Worm (Caenorhabditis elegans) whole organism, late embryonic: Measurements from ENCODE around the gene gldi-2.

ENCODE experiments used
- C38D4.7 ChIP-seq: fragments of 200-800 bp; sonication (Bioruptor generic); optimal IDR thresholded peaks from 2 replicates; lab custom pipeline; 2018; ENCODE audit warnings: mild to moderate bottlenecking, missing genetic modification characterization, moderate library complexity, missing compliant biosample characterization
- K09A11.1 ChIP-seq: sonication (generic microtip); optimal IDR thresholded peaks from 2 replicates; lab custom pipeline; 2017; ENCODE audit warnings: antibody characterized with exemption, mild to moderate bottlenecking, missing genetic modification characterization, missing compliant biosample characterization; ENCODE audit not compliant: insufficient read depth
- ahr-1 ChIP-seq: sonication (generic microtip); optimal IDR thresholded peaks from 2 replicates; lab custom pipeline; 2016; ENCODE audit warnings: missing genetic modification characterization, missing compliant biosample characterization
- ama-1 ChIP-seq: fragments of 150-350 bp; optimal IDR thresholded peaks from 2 replicates; lab custom pipeline; 2014
- ceh-14 ChIP-seq: sonication (generic microtip); optimal IDR thresholded peaks from 2 replicates; lab custom pipeline; 2016; ENCODE audit warnings: missing genotype, missing genetic modification characterization, missing compliant biosample characterization
- ceh-19 ChIP-seq: fragments of 200-800 bp; sonication (Bioruptor generic); optimal IDR thresholded peaks from 2 replicates; lab custom pipeline; 2018; ENCODE audit warnings: mild to moderate bottlenecking, missing genetic modification characterization, missing compliant biosample characterization
- ceh-2 ChIP-seq: sonication (generic microtip); optimal IDR thresholded peaks from 2 replicates; lab custom pipeline; 2016; ENCODE audit warnings: missing genotype, missing genetic modification characterization, missing compliant biosample characterization
- ceh-22 ChIP-seq: sonication (generic microtip); optimal IDR thresholded peaks from 2 replicates; lab custom pipeline; 2017; ENCODE audit warnings: missing biosample characterization, missing genetic modification characterization
- ceh-30 ChIP-seq: fragments of 150-350 bp; optimal IDR thresholded peaks from 2 replicates; lab custom pipeline; 2014; ENCODE audit warnings: missing biosample characterization, missing genetic modification characterization
- ceh-31 ChIP-seq: sonication (generic microtip); optimal IDR thresholded peaks from 2 replicates; lab custom pipeline; 2016; ENCODE audit warnings: missing genetic modification characterization, missing compliant biosample characterization
- ceh-34 ChIP-seq: sonication (generic microtip); optimal IDR thresholded peaks from 2 replicates; lab custom pipeline; 2016; ENCODE audit warnings: mild to moderate bottlenecking, missing genetic modification characterization, missing compliant biosample characterization
- ceh-6 ChIP-seq: fragments of 200-800 bp; sonication (Bioruptor generic); optimal IDR thresholded peaks from 2 replicates; lab custom pipeline; 2018; ENCODE audit warnings: mild to moderate bottlenecking, missing genetic modification characterization, missing compliant biosample characterization
- ceh-9 ChIP-seq: sonication (generic microtip); optimal IDR thresholded peaks from 2 replicates; lab custom pipeline; 2016; ENCODE audit warnings: mild to moderate bottlenecking, missing genetic modification characterization, inconsistent platforms, missing compliant biosample characterization
- dve-1 ChIP-seq: sonication (generic microtip); optimal IDR thresholded peaks from 2 replicates; lab custom pipeline; 2017; ENCODE audit warnings: antibody characterized with exemption, mild to moderate bottlenecking, missing genetic modification characterization, missing compliant biosample characterization
- elt-2 ChIP-seq: sonication (generic microtip); optimal IDR thresholded peaks from 2 replicates; lab custom pipeline; 2016; ENCODE audit warnings: missing genetic modification reagents, missing genetic modification characterization, missing compliant biosample characterization
- ets-4 ChIP-seq: sonication (generic microtip); optimal IDR thresholded peaks from 2 replicates; lab custom pipeline; 2016; ENCODE audit warnings: missing genetic modification characterization, missing compliant biosample characterization
- fax-1 ChIP-seq: sonication (generic microtip); optimal IDR thresholded peaks from 2 replicates; lab custom pipeline; 2016; ENCODE audit warnings: missing genotype, missing genetic modification characterization, missing compliant biosample characterization
- fkh-10 ChIP-seq: fragments of 150-350 bp; optimal IDR thresholded peaks from 2 replicates; lab custom pipeline; 2014; ENCODE audit warnings: missing biosample characterization, missing genetic modification reagents, missing genetic modification characterization
- hlh-15 ChIP-seq: sonication (generic microtip); optimal IDR thresholded peaks from 2 replicates; lab custom pipeline; 2016; ENCODE audit warnings: missing genetic modification characterization, missing compliant biosample characterization
- hlh-30 ChIP-seq: sonication (generic microtip); optimal IDR thresholded peaks from 2 replicates; lab custom pipeline; 2017; ENCODE audit warnings: antibody characterized with exemption, missing genetic modification characterization, missing compliant biosample characterization; ENCODE audit not compliant: insufficient read depth
- madf-2 ChIP-seq: sonication (generic microtip); optimal IDR thresholded peaks from 2 replicates; lab custom pipeline; 2017; ENCODE audit warnings: missing genetic modification characterization, missing compliant biosample characterization
- npax-4 ChIP-seq: sonication (generic microtip); optimal IDR thresholded peaks from 2 replicates; lab custom pipeline; 2016; ENCODE audit warnings: missing genetic modification characterization, missing compliant biosample characterization
- odd-2 ChIP-seq: sonication (generic microtip); optimal IDR thresholded peaks from 2 replicates; lab custom pipeline; 2017; ENCODE audit warnings: antibody characterized with exemption, mild to moderate bottlenecking, missing genetic modification characterization, missing compliant biosample characterization
- pag-3 ChIP-seq: sonication (generic microtip); optimal IDR thresholded peaks from 2 replicates; lab custom pipeline; 2016; ENCODE audit warnings: missing compliant biosample characterization, missing genetic modification characterization, borderline replicate concordance
- pha-2 ChIP-seq: sonication (generic microtip); optimal IDR thresholded peaks from 2 replicates; lab custom pipeline; 2017; ENCODE audit warnings: mild to moderate bottlenecking, missing genetic modification characterization, missing compliant biosample characterization
- pros-1 ChIP-seq: fragments of 150-350 bp; optimal IDR thresholded peaks from 2 replicates; lab custom pipeline; 2014; ENCODE audit warnings: missing biosample characterization, missing genetic modification reagents, missing genetic modification characterization
- ref-2 ChIP-seq: sonication (generic microtip); optimal IDR thresholded peaks from 2 replicates; lab custom pipeline; 2016; ENCODE audit warnings: missing genetic modification characterization, missing compliant biosample characterization
- rnt-1 ChIP-seq: sonication (generic microtip); optimal IDR thresholded peaks from 2 replicates; lab custom pipeline; 2016; ENCODE audit warnings: missing genetic modification characterization, missing compliant biosample characterization
- syd-9 ChIP-seq: sonication (generic microtip); optimal IDR thresholded peaks from 2 replicates; lab custom pipeline; 2016; ENCODE audit warnings: mild to moderate bottlenecking, missing genetic modification characterization, moderate library complexity, missing compliant biosample characterization
- tbx-2 ChIP-seq: sonication (generic microtip); optimal IDR thresholded peaks from 2 replicates; lab custom pipeline; 2016; ENCODE audit warnings: missing genetic modification characterization, missing compliant biosample characterization
- unc-3 ChIP-seq, 2 experiments: fragments of 200-800 bp in 1 of 2; sonication (Bioruptor generic) in 1 of 2; sonication (generic microtip) in 1 of 2; conservative IDR thresholded peaks in 1 of 2; optimal IDR thresholded peaks in 1 of 2; 2 replicates each; pipeline versions ENCODE4 v1.3.6 to Lab custom; 2016 to 2022; ENCODE audit warnings: missing compliant biosample characterization in 2 of 2, missing genetic modification characterization in 2 of 2, missing genetic modification reagents in 1 of 2
- unc-42 ChIP-seq: sonication (generic microtip); optimal IDR thresholded peaks from 2 replicates; lab custom pipeline; 2016; ENCODE audit warnings: missing genotype, missing genetic modification characterization, missing compliant biosample characterization
- unc-55 ChIP-seq: sonication (generic microtip); optimal IDR thresholded peaks from 2 replicates; lab custom pipeline; 2017; ENCODE audit warnings: missing biosample characterization, missing genetic modification reagents, missing genetic modification characterization
- unc-86 ChIP-seq: sonication (generic microtip); optimal IDR thresholded peaks from 2 replicates; lab custom pipeline; 2016; ENCODE audit warnings: missing genetic modification characterization, missing compliant biosample characterization
- zip-5 ChIP-seq: sonication (generic microtip); optimal IDR thresholded peaks from 2 replicates; lab custom pipeline; 2016; ENCODE audit warnings: missing genetic modification characterization, missing compliant biosample characterization
- ztf-16 ChIP-seq: sonication (generic microtip); optimal IDR thresholded peaks from 2 replicates; lab custom pipeline; 2017; ENCODE audit warnings: missing genetic modification characterization, missing compliant biosample characterization

Gene gldi-2

DNA sequence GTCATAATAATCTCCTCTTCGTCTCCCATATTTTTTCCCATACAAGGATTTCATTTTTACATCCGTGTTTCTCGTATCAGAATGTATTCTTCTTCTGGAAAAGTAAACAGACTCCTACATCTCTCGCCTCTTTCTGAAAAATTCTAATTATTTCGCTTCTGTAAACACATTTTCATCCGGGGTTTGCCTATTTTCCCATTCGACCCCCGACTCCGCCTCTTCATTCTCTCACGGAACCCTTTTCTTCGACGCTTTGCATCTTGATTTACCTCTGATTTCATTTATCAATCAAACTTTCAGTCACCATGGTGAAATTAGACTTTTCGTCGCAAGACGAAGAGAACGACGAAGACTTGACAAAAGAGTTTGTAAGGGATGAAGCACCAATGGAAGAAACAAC is 27.4 kb downstream of the gldi-2 start, which contains the start of gene snt-1:
Gene snt-1 (plus strand): TSS at position 301 of the 400 bp plus-strand sequence.
- TF ChIP-seq ceh-9 (tag; lab: Kevin White, UChicago) = no peak
- no peak for TF ChIP-seq ceh-2 (tag; lab: Kevin White, UChicago)
- no peak for TF ChIP-seq dve-1 (tag; lab: Kevin White, UChicago)
- no peak for TF ChIP-seq pag-3 (tag; lab: Kevin White, UChicago)
- TF ChIP-seq unc-42 = no peak
- no peak for TF ChIP-seq madf-2 (tag; lab: Kevin White, UChicago)
- no peak for TF ChIP-seq fkh-10 (GFP tag; lab: Kevin White, UChicago)

- no peak for TF ChIP-seq unc-55 (GFP tag; lab: Kevin White, UChicago)
- TF ChIP-seq ztf-16 = no peak
- no peak for TF ChIP-seq ceh-22 (tag; lab: Kevin White, UChicago)
- TF ChIP-seq syd-9 = no peak
- TF ChIP-seq rnt-1 (tag; lab: Kevin White, UChicago) = no peak
- no peak for TF ChIP-seq unc-3 (GFP tag; conservative IDR thresholded peaks at IDR 0.05; lab: Robert Waterston, UW)
- peak; percentile 63 for TF ChIP-seq unc-3 (tag; optimal IDR thresholded peaks at IDR 0.05; lab: Kevin White, UChicago)
- peak; percentile 26 for TF ChIP-seq unc-42
- TF ChIP-seq dve-1 (tag; lab: Kevin White, UChicago) = no peak
- peak; percentile 31 for TF ChIP-seq ceh-34 (tag; lab: Kevin White, UChicago)
- no peak for TF ChIP-seq pag-3 (tag; lab: Kevin White, UChicago)
- no peak for TF ChIP-seq K09A11.1 (tag; lab: Kevin White, UChicago)
Measured at ce11 chrII:6812514-6812913, 29.3 kb downstream of the gldi-2 start.

ce11 chrII:6816324-6816723 is 33.1 kb downstream of the gldi-2 start:
- no peak for TF ChIP-seq ref-2 (tag; lab: Kevin White, UChicago)
- TF ChIP-seq ceh-6 (GFP tag; lab: Kevin White, UChicago) = no peak
- no peak for TF ChIP-seq hlh-15
- no peak for TF ChIP-seq npax-4
- TF ChIP-seq elt-2 (tag; lab: Kevin White, UChicago) = no peak
- TF ChIP-seq fax-1 (tag; lab: Kevin White, UChicago) = no peak
- TF ChIP-seq dve-1 (tag; lab: Kevin White, UChicago) = no peak
- TF ChIP-seq pros-1 = no peak
- no peak for TF ChIP-seq ceh-30 (tag; lab: Kevin White, UChicago)
- no peak for TF ChIP-seq ceh-19
- no peak for TF ChIP-seq unc-86 (tag; lab: Kevin White, UChicago)
- no peak for TF ChIP-seq ama-1 (lab: Kevin White, UChicago)
- no peak for TF ChIP-seq tbx-2
- TF ChIP-seq pha-2 = no peak

DNA sequence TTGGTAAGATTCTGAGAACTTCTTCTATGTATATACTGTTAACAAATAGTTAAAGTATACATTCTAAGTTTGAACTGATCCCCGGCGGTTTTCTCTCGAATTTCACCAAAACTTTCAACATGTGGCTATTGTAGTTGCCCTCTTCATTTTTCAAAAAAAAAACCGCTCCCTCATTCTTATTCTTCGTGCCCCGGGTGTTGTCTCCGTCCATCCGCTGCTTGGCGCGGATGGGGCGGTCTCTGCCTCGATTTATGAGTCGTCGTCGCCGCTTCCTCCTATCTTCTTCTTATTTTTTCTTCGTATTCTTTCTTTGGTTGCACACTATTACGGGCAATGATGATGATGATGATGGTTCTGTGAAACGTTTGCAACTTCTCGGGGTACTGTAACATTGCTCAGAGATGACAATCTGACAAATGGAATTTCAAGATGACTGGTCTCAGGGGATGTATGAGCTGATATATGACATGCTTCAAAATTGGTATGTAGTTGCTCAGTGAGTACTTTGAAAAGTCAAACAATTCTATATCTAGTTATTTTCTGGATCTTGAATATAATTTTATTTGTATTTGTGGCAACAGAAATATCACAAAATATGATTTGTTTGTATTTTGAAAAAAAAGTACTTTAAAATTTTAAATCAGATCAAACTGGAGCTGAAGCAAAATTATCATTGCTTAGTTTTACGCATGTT is 37.2 kb downstream of the gldi-2 start:
- no peak for TF ChIP-seq ceh-34 (tag; lab: Kevin White, UChicago)

- no peak for TF ChIP-seq odd-2 (tag; lab: Kevin White, UChicago)
- TF ChIP-seq pag-3 (tag; lab: Kevin White, UChicago) = no peak
- peak; percentile 29 for TF ChIP-seq unc-55 (GFP tag; lab: Kevin White, UChicago)
- no peak for TF ChIP-seq ahr-1 (tag; lab: Kevin White, UChicago)
Measured at ce11 chrII:6821118-6821517, 37.9 kb downstream of the gldi-2 start.

ce11 chrII:6821832-6822231 is 38.6 kb downstream of the gldi-2 start:
- TF ChIP-seq ceh-14 = no peak
- no peak for TF ChIP-seq ceh-9 (tag; lab: Kevin White, UChicago)
- peak; percentile 86 for TF ChIP-seq elt-2 (tag; lab: Kevin White, UChicago)
- no peak for TF ChIP-seq C38D4.7 (GFP tag; lab: Kevin White, UChicago)
- no peak for TF ChIP-seq ets-4 (tag; lab: Kevin White, UChicago)
- peak; percentile 54 for TF ChIP-seq unc-42
- no peak for TF ChIP-seq unc-86 (tag; lab: Kevin White, UChicago)
- no peak for TF ChIP-seq ceh-31 (tag; lab: Kevin White, UChicago)
- no peak for TF ChIP-seq ceh-34 (tag; lab: Kevin White, UChicago)
- TF ChIP-seq zip-5 (tag; lab: Kevin White, UChicago) = no peak
- no peak for TF ChIP-seq hlh-30 (tag; lab: Kevin White, UChicago)
- TF ChIP-seq syd-9 = no peak
- TF ChIP-seq, all 69 proteins: peak for 2
